Fruit fly (Drosophila melanogaster) whole organism, embryonic: ENCODE results near the gene nan.

Experiments used
- Adf1 ChIP-seq: fragments of 200-800 bp; sonication (Bioruptor generic); IDR thresholded peaks from 2 replicates; pipeline ENCODE4 v1.3.6; 2022; ENCODE audit warnings: missing biosample characterization, missing genetic modification characterization
- Atf-2 ChIP-seq: fragments of 200-800 bp; sonication (Bioruptor generic); optimal IDR thresholded peaks from 2 replicates; lab custom pipeline; 2016; ENCODE audit warnings: missing biosample characterization, missing genetic modification characterization
- CG10274 ChIP-seq: fragments of 200-800 bp; sonication (Bioruptor generic); optimal IDR thresholded peaks from 3 replicates; lab custom pipeline; 2017; ENCODE audit warnings: missing biosample characterization, mild to moderate bottlenecking, missing genetic modification characterization
- CG10321 ChIP-seq: fragments of 200-800 bp; sonication (Bioruptor generic); IDR thresholded peaks from 2 replicates; pipeline ENCODE4 v1.3.6; 2022; ENCODE audit warnings: missing biosample characterization, missing genetic modification characterization
- CG10959 ChIP-seq: fragments of 200-800 bp; sonication (Bioruptor generic); IDR thresholded peaks from 2 replicates; pipeline ENCODE4 v1.3.6; 2022; ENCODE audit warnings: missing biosample characterization, missing genetic modification characterization
- CG13624 ChIP-seq: fragments of 200-800 bp; sonication (Bioruptor generic); optimal IDR thresholded peaks from 2 replicates; lab custom pipeline; 2016; ENCODE audit warnings: missing biosample characterization, missing genetic modification characterization
- CG15269 ChIP-seq: fragments of 200-800 bp; sonication (Bioruptor generic); optimal IDR thresholded peaks from 2 replicates; lab custom pipeline; 2018; ENCODE audit warnings: missing biosample characterization, mild to moderate bottlenecking, missing genetic modification characterization, moderate library complexity
- CG2120 ChIP-seq: fragments of 200-800 bp; sonication (Bioruptor generic); optimal IDR thresholded peaks from 3 replicates; lab custom pipeline; 2016; ENCODE audit warnings: missing biosample characterization, missing genetic modification characterization
- CG30020 ChIP-seq: fragments of 200-800 bp; optimal IDR thresholded peaks from 2 replicates; lab custom pipeline; 2019; ENCODE audit warnings: missing biosample characterization, mild to moderate bottlenecking, missing genetic modification characterization, moderate library complexity
- CG31441 ChIP-seq: fragments of 200-800 bp; sonication (Bioruptor generic); IDR thresholded peaks from 2 replicates; pipeline ENCODE4 v1.3.6; 2022; ENCODE audit warnings: missing biosample characterization, missing genetic modification characterization
- CG32767 ChIP-seq: fragments of 200-800 bp; sonication (Bioruptor generic); IDR thresholded peaks from 2 replicates; pipeline ENCODE4 v1.3.6; 2022; ENCODE audit warnings: missing biosample characterization, missing genetic modification characterization
- CG3847 ChIP-seq: fragments of 200-800 bp; sonication (Bioruptor generic); IDR thresholded peaks from 2 replicates; pipeline ENCODE4 v1.3.6; 2022; ENCODE audit warnings: missing biosample characterization, missing genetic modification characterization
- CG4360 ChIP-seq: fragments of 200-800 bp; sonication (Bioruptor generic); IDR thresholded peaks from 2 replicates; pipeline ENCODE4 v1.3.6; 2022; ENCODE audit warnings: missing biosample characterization, missing genetic modification characterization
- CG6683 ChIP-seq: fragments of 200-800 bp; sonication (Bioruptor generic); optimal IDR thresholded peaks from 2 replicates; lab custom pipeline; 2017; ENCODE audit warnings: missing biosample characterization, mild to moderate bottlenecking, missing genetic modification characterization, missing genetic modification reagents
- CG6854 ChIP-seq: fragments of 200-800 bp; sonication (Bioruptor generic); optimal IDR thresholded peaks from 3 replicates; lab custom pipeline; 2017; ENCODE audit warnings: missing biosample characterization, mild to moderate bottlenecking, missing genetic modification characterization
- CG7372 ChIP-seq: fragments of 200-800 bp; sonication (Bioruptor generic); IDR thresholded peaks from 2 replicates; pipeline ENCODE4 v1.3.6; 2022; ENCODE audit warnings: missing biosample characterization, missing genetic modification characterization
- CG7963 ChIP-seq: fragments of 200-800 bp; sonication (Bioruptor generic); IDR thresholded peaks from 3 replicates; pipeline ENCODE4 v1.3.6; 2022; ENCODE audit warnings: missing biosample characterization, missing genetic modification characterization; ENCODE audit not compliant: partially characterized antibody
- CG7987 ChIP-seq: fragments of 200-800 bp; sonication (Bioruptor generic); optimal IDR thresholded peaks from 2 replicates; lab custom pipeline; 2018; ENCODE audit warnings: missing biosample characterization, mild to moderate bottlenecking, missing genetic modification characterization, moderate library complexity
- CG8089 ChIP-seq: fragments of 200-800 bp; sonication (Bioruptor generic); optimal IDR thresholded peaks from 3 replicates; lab custom pipeline; 2016; ENCODE audit warnings: missing biosample characterization, missing genetic modification characterization
- CG8281 ChIP-seq: fragments of 200-800 bp; sonication (Bioruptor generic); optimal IDR thresholded peaks from 2 replicates; lab custom pipeline; 2018; ENCODE audit warnings: missing biosample characterization, mild to moderate bottlenecking, missing genetic modification characterization, moderate library complexity
- CG8290 ChIP-seq, 3 experiments: fragments of 200-800 bp; sonication (Bioruptor generic); optimal IDR thresholded peaks; 2 replicates each; lab custom pipeline; 2016 to 2019; ENCODE audit warnings: missing biosample characterization in 3 of 3, missing genetic modification characterization in 3 of 3, mild to moderate bottlenecking in 2 of 3, moderate library complexity in 1 of 3
- D19A ChIP-seq: fragments of 200-800 bp; optimal IDR thresholded peaks from 3 replicates; lab custom pipeline; 2019; ENCODE audit warnings: missing biosample characterization, mild to moderate bottlenecking, missing genetic modification characterization, moderate library complexity
- Dbx ChIP-seq: fragments of 200-800 bp; sonication (Bioruptor generic); IDR thresholded peaks from 3 replicates; pipeline ENCODE4 v1.3.6; 2022; ENCODE audit warnings: missing biosample characterization, missing genetic modification characterization
- E2f2 ChIP-seq: fragments of 200-800 bp; sonication (Bioruptor generic); IDR thresholded peaks from 2 replicates; pipeline ENCODE4 v1.3.6; 2022; ENCODE audit warnings: missing biosample characterization, missing genetic modification characterization
- Fer2 ChIP-seq: fragments of 200-800 bp; sonication (Bioruptor generic); optimal IDR thresholded peaks from 2 replicates; lab custom pipeline; 2018; ENCODE audit warnings: missing biosample characterization, mild to moderate bottlenecking, missing genetic modification characterization, moderate library complexity
- HLH54F ChIP-seq: fragments of 200-800 bp; sonication (Bioruptor generic); optimal IDR thresholded peaks from 3 replicates; lab custom pipeline; 2016; ENCODE audit warnings: missing biosample characterization, missing genetic modification characterization
- Hmx ChIP-seq: fragments of 200-800 bp; sonication (Bioruptor generic); optimal IDR thresholded peaks from 2 replicates; lab custom pipeline; 2016; ENCODE audit warnings: missing biosample characterization, missing genetic modification characterization
- Hsf ChIP-seq: fragments of 200-800 bp; sonication (Bioruptor generic); optimal IDR thresholded peaks from 3 replicates; lab custom pipeline; 2016; ENCODE audit warnings: missing biosample characterization, missing genetic modification characterization
- Kr ChIP-seq: fragments of 200-800 bp; sonication (Bioruptor generic); optimal IDR thresholded peaks from 2 replicates; lab custom pipeline; 2017; ENCODE audit warnings: missing biosample characterization, mild to moderate bottlenecking, missing genetic modification characterization
- MBD-R2 ChIP-seq: fragments of 200-800 bp; sonication (Bioruptor generic); IDR thresholded peaks from 2 replicates; pipeline ENCODE4 v1.3.6; 2022; ENCODE audit warnings: missing biosample characterization, missing genetic modification characterization
- Oaz ChIP-seq: fragments of 200-800 bp; sonication (Bioruptor generic); IDR thresholded peaks from 2 replicates; pipeline ENCODE4 v1.3.6; 2022; ENCODE audit warnings: missing biosample characterization, missing genetic modification characterization
- Ssrp ChIP-seq: fragments of 200-800 bp; sonication (Bioruptor generic); optimal IDR thresholded peaks from 2 replicates; lab custom pipeline; 2018; ENCODE audit warnings: missing biosample characterization, mild to moderate bottlenecking, missing genetic modification characterization, moderate library complexity
- Trl ChIP-seq, 3 experiments: fragments of >200 bp in 2 of 3; fragments of 200-800 bp in 1 of 3; sonication (Bioruptor generic) in 1 of 3; optimal IDR thresholded peaks; 2 replicates in 1 of 3; 3 replicates in 2 of 3; lab custom pipeline; 2016 to 2017; ENCODE audit warnings: missing biosample characterization in 1 of 3, missing genetic modification characterization in 1 of 3
- cad ChIP-seq: fragments of >200 bp; optimal IDR thresholded peaks from 2 replicates; lab custom pipeline; 2017; ENCODE audit warnings: missing biosample characterization, missing genetic modification characterization
- chinmo ChIP-seq: fragments of 200-800 bp; sonication (Bioruptor generic); IDR thresholded peaks from 4 replicates; pipeline ENCODE4 v1.3.6; 2022; ENCODE audit warnings: missing biosample characterization, missing genetic modification characterization; ENCODE audit not compliant: partially characterized antibody
- chn ChIP-seq: fragments of 200-800 bp; sonication (Bioruptor generic); optimal IDR thresholded peaks from 2 replicates; lab custom pipeline; 2016; ENCODE audit warnings: missing biosample characterization, missing genetic modification characterization
- dm ChIP-seq: fragments of 200-800 bp; sonication (Bioruptor generic); optimal IDR thresholded peaks from 3 replicates; lab custom pipeline; 2016; ENCODE audit warnings: missing biosample characterization, missing genetic modification characterization
- ewg ChIP-seq: fragments of 200-800 bp; sonication (Bioruptor generic); optimal IDR thresholded peaks from 3 replicates; lab custom pipeline; 2017; ENCODE audit warnings: mild to moderate bottlenecking, missing biosample characterization, missing genetic modification reagents, missing genetic modification characterization
- gfzf ChIP-seq: fragments of 200-800 bp; sonication (Bioruptor generic); optimal IDR thresholded peaks from 2 replicates; lab custom pipeline; 2016; ENCODE audit warnings: missing biosample characterization, mild to moderate bottlenecking, missing genetic modification characterization, moderate library complexity
- h ChIP-seq: fragments of >200 bp; optimal IDR thresholded peaks from 2 replicates; lab custom pipeline; 2017
- kay ChIP-seq: fragments of 200-800 bp; sonication (Bioruptor generic); optimal IDR thresholded peaks from 2 replicates; lab custom pipeline; 2016; ENCODE audit warnings: missing biosample characterization, missing genetic modification characterization
- maf-S ChIP-seq: fragments of 200-800 bp; sonication (Bioruptor generic); optimal IDR thresholded peaks from 2 replicates; lab custom pipeline; 2016; ENCODE audit warnings: missing biosample characterization, missing genetic modification characterization
- nau ChIP-seq: fragments of 200-800 bp; sonication (Bioruptor generic); optimal IDR thresholded peaks from 3 replicates; lab custom pipeline; 2017; ENCODE audit warnings: missing biosample characterization, mild to moderate bottlenecking, missing genetic modification characterization, missing genetic modification reagents
- oc ChIP-seq: fragments of 200-800 bp; sonication (Bioruptor generic); optimal IDR thresholded peaks from 2 replicates; lab custom pipeline; 2018; ENCODE audit warnings: missing biosample characterization, mild to moderate bottlenecking, missing genetic modification characterization, moderate library complexity
- p53 ChIP-seq: fragments of 200-800 bp; sonication (Bioruptor generic); optimal IDR thresholded peaks from 2 replicates; lab custom pipeline; 2016; ENCODE audit warnings: missing biosample characterization, missing genetic modification characterization
- pros ChIP-seq: fragments of 200-800 bp; sonication (Bioruptor generic); optimal IDR thresholded peaks from 3 replicates; lab custom pipeline; 2019; ENCODE audit warnings: missing biosample characterization, mild to moderate bottlenecking, missing genetic modification characterization, moderate library complexity
- rib ChIP-seq: fragments of 200-800 bp; sonication (Bioruptor generic); IDR thresholded peaks from 2 replicates; pipeline ENCODE4 v1.3.6; 2022; ENCODE audit warnings: missing biosample characterization, missing genetic modification characterization
- salm ChIP-seq: fragments of 200-800 bp; sonication (Bioruptor generic); optimal IDR thresholded peaks from 2 replicates; lab custom pipeline; 2018; ENCODE audit warnings: missing biosample characterization, mild to moderate bottlenecking, missing genetic modification characterization
- tap ChIP-seq: fragments of 200-800 bp; optimal IDR thresholded peaks from 3 replicates; lab custom pipeline; 2019; ENCODE audit warnings: missing biosample characterization, mild to moderate bottlenecking, missing genetic modification characterization, moderate library complexity
- tll ChIP-seq, 2 experiments: fragments of 200-800 bp in 1 of 2; fragments of >200 bp in 1 of 2; sonication (Bioruptor generic) in 1 of 2; optimal IDR thresholded peaks; 2 replicates each; lab custom pipeline; 2017 to 2019; ENCODE audit warnings: missing biosample characterization in 2 of 2, missing genetic modification characterization in 2 of 2, mild to moderate bottlenecking in 1 of 2, moderate library complexity in 1 of 2
- usp ChIP-seq: fragments of >200 bp; optimal IDR thresholded peaks from 2 replicates; lab custom pipeline; 2017; ENCODE audit warnings: missing biosample characterization, missing genetic modification characterization
- zen ChIP-seq: fragments of 200-800 bp; sonication (Bioruptor generic); optimal IDR thresholded peaks from 3 replicates; lab custom pipeline; 2018; ENCODE audit warnings: missing biosample characterization, mild to moderate bottlenecking, missing genetic modification characterization, moderate library complexity

nan gene

dm6 chr3L:14189957-14190624 is 643 bp upstream of the nan start (continued):
- no peak for TF ChIP-seq salm
- TF ChIP-seq CG7987 (GFP tag; lab: Kevin White, UChicago): peak; percentile 7
- no peak for TF ChIP-seq CG15269 (tag; lab: Kevin White, UChicago)
- TF ChIP-seq nau (GFP tag; lab: Kevin White, UChicago): no peak
- TF ChIP-seq dm (GFP tag; lab: Kevin White, UChicago): no peak
- TF ChIP-seq CG2120 (GFP tag; lab: Kevin White, UChicago): peak; percentile 47
- peak; percentile 23 for TF ChIP-seq Hsf
- TF ChIP-seq CG8290 (GFP tag; optimal IDR thresholded peaks at IDR 0.05; lab: Kevin White, UChicago): no peak
- no peak for TF ChIP-seq CG8290 (tag; optimal IDR thresholded peaks at IDR 0.05; lab: Kevin White, UChicago)
- peak; percentile 64; the same call in 1 of the 2 replicates for TF ChIP-seq CG7372 (GFP tag; lab: Robert Waterston, UW)
- peak; percentile 10 for TF ChIP-seq CG10274 (GFP tag; lab: Kevin White, UChicago)
- peak; percentile 51 for TF ChIP-seq tap (tag; lab: Kevin White, UChicago)
- TF ChIP-seq Adf1: peak; percentile 38; the same call in 1 of the 2 replicates
- TF ChIP-seq kay: no peak
- peak; percentile 67 for TF ChIP-seq CG7963
- TF ChIP-seq maf-S (GFP tag; lab: Kevin White, UChicago): no peak
- no peak for TF ChIP-seq p53
- peak; percentile 64 for TF ChIP-seq CG3847 (GFP tag; lab: Robert Waterston, UW)
- peak; percentile 84 for TF ChIP-seq CG32767
- TF ChIP-seq Kr (GFP tag; lab: Kevin White, UChicago): no peak
- TF ChIP-seq CG10959: 0 out of 2 replicates have a peak, but pooled peaks have one; percentile 25
- TF ChIP-seq CG8281 (tag; lab: Kevin White, UChicago): no peak
- no peak for TF ChIP-seq CG6854 (GFP tag; lab: Kevin White, UChicago)
- no peak for TF ChIP-seq ewg (GFP tag; lab: Kevin White, UChicago)
- no peak for TF ChIP-seq CG30020 (tag; lab: Kevin White, UChicago)
- peak; percentile 38 for TF ChIP-seq CG13624 (GFP tag; lab: Kevin White, UChicago)
- peak; percentile 45 for TF ChIP-seq Ssrp (tag; lab: Kevin White, UChicago)
- no peak for TF ChIP-seq CG6683 (GFP tag; lab: Kevin White, UChicago)
- no peak for TF ChIP-seq CG4360 (GFP tag; lab: Robert Waterston, UW)
- no peak for TF ChIP-seq rib (GFP tag; lab: Robert Waterston, UW)
- no peak for TF ChIP-seq gfzf (GFP tag; lab: Kevin White, UChicago)
- TF ChIP-seq chn (GFP tag; lab: Kevin White, UChicago): no peak
- peak; percentile 65 for TF ChIP-seq E2f2
- no peak for TF ChIP-seq oc
- TF ChIP-seq HLH54F: peak; percentile 10
- TF ChIP-seq chinmo (GFP tag; lab: Robert Waterston, UW): no peak
- TF ChIP-seq Dbx (GFP tag; lab: Robert Waterston, UW): peak; percentile 78
- no peak for TF ChIP-seq pros (GFP tag; lab: Kevin White, UChicago)

DNA sequence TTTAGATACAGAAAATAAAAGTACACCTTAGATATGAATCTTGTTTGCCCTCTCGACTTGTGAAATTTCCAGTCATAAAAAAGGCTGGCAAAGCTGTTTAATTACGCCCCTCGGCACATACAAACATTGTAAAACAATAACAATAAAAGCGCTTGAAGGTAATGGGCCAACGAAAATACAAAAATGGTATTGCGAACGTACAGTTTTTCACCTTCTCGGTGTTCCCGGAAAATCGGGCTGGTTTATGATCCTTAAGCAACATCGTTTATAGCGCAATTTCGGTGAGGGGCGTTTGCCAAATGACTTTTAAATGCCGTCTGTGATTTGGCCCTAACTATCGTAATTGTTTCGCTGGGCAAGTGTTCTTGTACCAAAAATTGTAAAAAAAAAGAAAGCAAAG is 4.4 kb downstream of the nan start:
- no peak for TF ChIP-seq CG8089 (GFP tag; lab: Kevin White, UChicago)
- peak; percentile 92 for TF ChIP-seq zen
- no peak for TF ChIP-seq usp (GFP tag; lab: Kevin White, UChicago)
- TF ChIP-seq Trl (optimal IDR thresholded peaks at IDR 0.05; lab: Kevin White, UChicago): no peak
- TF ChIP-seq Trl (GFP tag; optimal IDR thresholded peaks at IDR 0.05; lab: Kevin White, UChicago): no peak
- peak in 1 of 2 experiments; percentile 93 for TF ChIP-seq tll (GFP tag; optimal IDR thresholded peaks at IDR 0.05; lab: Kevin White, UChicago)
- no peak for TF ChIP-seq h (lab: Kevin White, UChicago)
- 0 out of 2 replicates have a peak, but pooled peaks have one; percentile 24 for TF ChIP-seq CG10321 (GFP tag; lab: Robert Waterston, UW)
- TF ChIP-seq Oaz: no peak
- TF ChIP-seq CG31441 (GFP tag; lab: Robert Waterston, UW): no peak
- peak; percentile 96 for TF ChIP-seq cad (GFP tag; lab: Kevin White, UChicago)
- no peak for TF ChIP-seq D19A (tag; lab: Kevin White, UChicago)
- no peak for TF ChIP-seq MBD-R2 (GFP tag; lab: Robert Waterston, UW)
- TF ChIP-seq Fer2 (tag; lab: Kevin White, UChicago): no peak
- TF ChIP-seq Hmx: no peak
- TF ChIP-seq Atf-2 (GFP tag; lab: Kevin White, UChicago): no peak
